Worm (Caenorhabditis elegans) whole organism, young adult: ENCODE data around the gene F09E10.7.

Experiments used
- D2030.7 ChIP-seq: fragments of 200-800 bp; sonication (Bioruptor generic); IDR thresholded peaks from 2 replicates; pipeline ENCODE4 v1.3.6; 2022; ENCODE audit warnings: missing genetic modification reagents, missing genetic modification characterization, missing compliant biosample characterization
- ama-1 ChIP-seq, 3 experiments: fragments of 150-350 bp in 1 of 3; sonication (generic microtip) in 2 of 3; optimal IDR thresholded peaks; 2 replicates each; lab custom pipeline; 2014 to 2018; ENCODE audit warnings: missing biosample characterization in 2 of 3, missing genetic modification characterization in 2 of 3, missing genetic modification reagents in 2 of 3
- cebp-2 ChIP-seq: fragments of 200-800 bp; sonication (Bioruptor generic); IDR thresholded peaks from 2 replicates; pipeline ENCODE4 v1.3.6; 2022; ENCODE audit warnings: missing genetic modification characterization, missing compliant biosample characterization
- ceh-100 ChIP-seq: fragments of 200-800 bp; sonication (Bioruptor generic); IDR thresholded peaks from 2 replicates; pipeline ENCODE4 v1.3.6; 2022; ENCODE audit warnings: missing genetic modification reagents, missing genetic modification characterization, missing compliant biosample characterization
- dpl-1 ChIP-seq: fragments of 150-350 bp; optimal IDR thresholded peaks from 2 replicates; lab custom pipeline; 2014; ENCODE audit warnings: missing biosample characterization, missing genetic modification reagents, missing genetic modification characterization
- hlh-12 ChIP-seq: sonication (generic microtip); optimal IDR thresholded peaks from 2 replicates; lab custom pipeline; 2016; ENCODE audit warnings: missing genetic modification characterization, missing compliant biosample characterization
- hlh-26 ChIP-seq: fragments of 200-800 bp; sonication (Bioruptor generic); conservative IDR thresholded peaks from 2 replicates; pipeline ENCODE4 v1.3.6; 2022; ENCODE audit warnings: missing genetic modification reagents, missing genetic modification characterization, missing compliant biosample characterization
- mcd-1 ChIP-seq: fragments of 200-800 bp; sonication (Bioruptor generic); IDR thresholded peaks from 2 replicates; pipeline ENCODE4 v1.3.6; 2022; ENCODE audit warnings: missing genetic modification reagents, missing genetic modification characterization, missing compliant biosample characterization
- nhr-27 ChIP-seq: fragments of 200-800 bp; sonication (Bioruptor generic); optimal IDR thresholded peaks from 2 replicates; lab custom pipeline; 2018; ENCODE audit warnings: mild to moderate bottlenecking, missing genetic modification characterization, moderate library complexity, missing compliant biosample characterization
- nhr-90 ChIP-seq: sonication (generic microtip); optimal IDR thresholded peaks from 2 replicates; lab custom pipeline; 2016; ENCODE audit warnings: missing genotype, mild to moderate bottlenecking, missing genetic modification characterization, missing compliant biosample characterization
- snpc-1.3 ChIP-seq: sonication (generic microtip); optimal IDR thresholded peaks from 2 replicates; lab custom pipeline; 2017; ENCODE audit warnings: missing genetic modification characterization, mild to moderate bottlenecking, missing compliant biosample characterization, antibody characterized with exemption, moderate library complexity, missing genotype, missing genetic modification reagents; ENCODE audit not compliant: insufficient read depth
- snpc-4 ChIP-seq, 5 experiments: fragments of 150-350 bp in 1 of 5; sonication (generic microtip) in 4 of 5; optimal IDR thresholded peaks; 2 replicates each; lab custom pipeline; 2014 to 2018; ENCODE audit warnings: missing genetic modification characterization in 5 of 5, missing biosample characterization in 3 of 5, antibody characterized with exemption in 2 of 5, mild to moderate bottlenecking in 2 of 5, missing compliant biosample characterization in 2 of 5, missing genotype in 2 of 5, moderate library complexity in 2 of 5, missing genetic modification reagents in 1 of 5
- tbp1 ChIP-seq: fragments of 200-800 bp; sonication (Bioruptor generic); optimal IDR thresholded peaks from 2 replicates; lab custom pipeline; 2018; ENCODE audit warnings: mild to moderate bottlenecking, missing genetic modification characterization, missing compliant biosample characterization

- TF ChIP-seq hlh-12 (tag; lab: Kevin White, UChicago), result no peak
- no peak for TF ChIP-seq nhr-90
- TF ChIP-seq dpl-1, result no peak
- no peak for TF ChIP-seq nhr-27
- no peak for TF ChIP-seq ama-1 (optimal IDR thresholded peaks at IDR 0.05; lab: Kevin White, UChicago)
- no peak for TF ChIP-seq ama-1 (GFP tag; optimal IDR thresholded peaks at IDR 0.05; lab: Kevin White, UChicago)
- no peak for TF ChIP-seq snpc-4 (GFP tag; optimal IDR thresholded peaks at IDR 0.05; lab: Kevin White, UChicago)
- no peak for TF ChIP-seq snpc-4 (tag; optimal IDR thresholded peaks at IDR 0.05; lab: Kevin White, UChicago)
- TF ChIP-seq snpc-1.3 (tag; lab: Kevin White, UChicago), result no peak
- TF ChIP-seq hlh-26 (GFP tag; lab: Robert Waterston, UW), result no peak
- no peak for TF ChIP-seq tbp1 (GFP tag; lab: Kevin White, UChicago)
- no peak for TF ChIP-seq cebp-2 (GFP tag; lab: Robert Waterston, UW)
- TF ChIP-seq ceh-100 (GFP tag; lab: Robert Waterston, UW), result no peak
- TF ChIP-seq D2030.7 (GFP tag; lab: Robert Waterston, UW), result no peak
- no peak for TF ChIP-seq mcd-1 (GFP tag; lab: Robert Waterston, UW)
Observed at ce11 chrX:1528107-1528506, 26.5 kb upstream of the F09E10.7 start.
